Fruit fly (Drosophila melanogaster): ENCODE results near the gene Ggt-1.

DNA sequence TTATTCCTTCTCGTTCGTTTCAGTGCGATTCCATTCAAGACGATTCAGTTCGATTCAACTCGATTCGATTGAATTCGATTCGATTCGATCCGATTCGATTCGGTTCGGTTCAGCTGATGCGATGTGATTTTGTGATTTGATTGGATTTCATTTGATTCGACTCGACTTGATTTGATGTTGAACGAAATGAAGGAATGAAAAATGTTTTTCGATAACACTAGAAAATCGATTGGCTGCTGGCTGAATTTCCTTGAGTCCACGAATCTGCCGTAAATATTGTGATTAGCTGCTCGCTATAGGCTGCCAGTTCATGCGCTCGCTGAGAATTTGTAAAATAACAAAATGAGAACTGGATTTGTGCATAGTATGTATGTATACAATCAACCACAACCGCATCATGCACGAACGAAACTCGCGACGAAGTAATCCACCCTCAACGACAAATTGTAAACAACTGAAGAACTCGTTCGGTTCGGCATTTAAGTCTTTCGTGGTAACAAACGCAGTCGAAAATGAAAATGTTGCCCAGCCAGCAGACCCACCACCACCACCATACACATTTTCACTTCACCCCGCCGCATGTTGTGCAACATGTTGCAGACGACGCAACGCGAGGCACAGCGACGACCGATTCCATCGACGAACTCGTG lies 7.2 kb downstream of the Ggt-1 start, which contains the start of gene Wnt5:
- TF ChIP-seq CG8924 (tag; optimal IDR thresholded peaks at IDR 0.05) = peak; percentile 66
- TF ChIP-seq ttk (GFP tag; IDR thresholded peaks at IDR 0.05) = no peak
- TF ChIP-seq ab (GFP tag; optimal IDR thresholded peaks at IDR 0.05) = no peak
- TF ChIP-seq sens (GFP tag) = peak; percentile 44

All from whole organism, embryonic.